Fruit fly (Drosophila melanogaster): Measurements from ENCODE around the gene CG33178.

Gene CG33178

DNA sequence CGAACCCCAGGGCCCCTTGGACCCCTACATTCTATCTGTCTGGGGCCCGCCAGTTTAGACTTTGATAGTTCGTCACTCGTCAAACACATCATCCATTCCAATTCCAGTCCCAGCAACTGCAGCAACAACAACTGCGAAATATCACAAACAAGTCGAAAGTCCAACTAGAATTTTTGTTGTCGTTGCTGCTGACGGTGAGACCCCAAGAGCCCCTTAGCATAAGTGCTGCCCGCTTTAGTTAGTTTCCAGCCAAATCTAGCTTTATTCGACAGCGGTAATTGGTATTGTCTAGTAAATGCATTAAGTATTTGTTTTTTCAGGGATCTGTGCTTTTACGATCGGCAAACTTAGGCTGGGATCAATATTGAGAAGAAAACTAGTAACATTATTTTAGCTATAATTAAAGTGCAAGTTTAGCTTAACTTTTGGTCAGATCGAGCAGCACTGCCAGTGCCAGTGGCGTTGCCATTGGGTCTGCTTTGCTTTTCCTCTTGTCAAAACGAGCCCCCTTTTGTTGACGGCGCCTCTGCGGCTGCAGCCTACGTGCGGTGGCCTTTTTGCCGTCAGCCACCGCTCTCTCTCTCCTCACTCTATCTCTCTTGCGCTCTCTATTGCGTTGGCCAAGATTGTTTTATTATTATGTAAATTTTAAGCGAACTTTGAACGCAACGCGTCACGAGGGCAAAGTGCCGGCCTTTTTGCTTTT lies 7.8 kb upstream of the CG33178 start (continued):
- peak; percentile 7 for TF ChIP-seq stwl (tag; optimal IDR thresholded peaks at IDR 0.05)
- TF ChIP-seq CG5180 (GFP tag; optimal IDR thresholded peaks at IDR 0.05) = peak; percentile 76
- peak; percentile 84 for TF ChIP-seq H2.0 (GFP tag; IDR thresholded peaks at IDR 0.05)
- TF ChIP-seq Spps (tag; optimal IDR thresholded peaks at IDR 0.05) = peak; percentile 46
- TF ChIP-seq CG11504 (tag; optimal IDR thresholded peaks at IDR 0.05) = peak; percentile 91
- TF ChIP-seq CG15514 (GFP tag; optimal IDR thresholded peaks at IDR 0.05) = peak; percentile 81
- peak; percentile 82 for TF ChIP-seq tup (GFP tag; optimal IDR thresholded peaks at IDR 0.05)
- peak; percentile 86 for TF ChIP-seq CG3163 (GFP tag; optimal IDR thresholded peaks at IDR 0.05)
- peak; percentile 85 for TF ChIP-seq PHDP (tag; optimal IDR thresholded peaks at IDR 0.05)
- TF ChIP-seq NC2α (GFP tag; optimal IDR thresholded peaks at IDR 0.05) = peak; percentile 78
- TF ChIP-seq Bgb (GFP tag; IDR thresholded peaks at IDR 0.05; ENCODE audit: partially characterized antibody) = 0 out of 2 replicates have a peak, but pooled peaks have one; percentile 27
- peak; percentile 93 for TF ChIP-seq jumu (GFP tag; optimal IDR thresholded peaks at IDR 0.05)
- peak; percentile 26 for TF ChIP-seq sima (GFP tag; optimal IDR thresholded peaks at IDR 0.05)
- TF ChIP-seq gsb-n (tag; optimal IDR thresholded peaks at IDR 0.05) = peak; percentile 70
- TF ChIP-seq CG7839 (tag; optimal IDR thresholded peaks at IDR 0.05) = peak; percentile 88
- TF ChIP-seq CG7786 (GFP tag; optimal IDR thresholded peaks at IDR 0.05) = peak; percentile 93
- peak; percentile 90 for TF ChIP-seq CG10366 (GFP tag; IDR thresholded peaks at IDR 0.05)
- TF ChIP-seq Atf3 (GFP tag; optimal IDR thresholded peaks at IDR 0.05) = peak; percentile 88
- TF ChIP-seq fru (optimal IDR thresholded peaks at IDR 0.05) = no peak
- peak in 1 of 2 experiments; percentile 95 for TF ChIP-seq Hr78 (GFP tag; optimal IDR thresholded peaks at IDR 0.05)
- no peak for TF ChIP-seq CG10321 (GFP tag; IDR thresholded peaks at IDR 0.05)
- TF ChIP-seq dati (GFP tag; IDR thresholded peaks at IDR 0.05) = peak; percentile 75
- peak; percentile 26 for TF ChIP-seq YL-1 (GFP tag; optimal IDR thresholded peaks at IDR 0.05)
- TF ChIP-seq CG1603 (tag; optimal IDR thresholded peaks at IDR 0.05) = peak; percentile 84
- TF ChIP-seq CG9609 (GFP tag; optimal IDR thresholded peaks at IDR 0.05) = peak; percentile 89
- TF ChIP-seq Dp (GFP tag; optimal IDR thresholded peaks at IDR 0.05) = no peak
- peak; percentile 84 for TF ChIP-seq dm (GFP tag; optimal IDR thresholded peaks at IDR 0.05)
- TF ChIP-seq CG32767 (GFP tag; IDR thresholded peaks at IDR 0.05) = peak; percentile 75
- peak; percentile 76 for TF ChIP-seq CG18011 (GFP tag; optimal IDR thresholded peaks at IDR 0.05)
- no peak for TF ChIP-seq HLH4C (GFP tag; IDR thresholded peaks at IDR 0.05; ENCODE audit: partially characterized antibody)
- TF ChIP-seq CG13894 (tag; optimal IDR thresholded peaks at IDR 0.05) = peak; percentile 79
- TF ChIP-seq CG13775 (GFP tag; optimal IDR thresholded peaks at IDR 0.05) = peak; percentile 86
- TF ChIP-seq Ssrp (tag; optimal IDR thresholded peaks at IDR 0.05) = peak; percentile 77
- peak; percentile 93 for TF ChIP-seq tin (GFP tag; optimal IDR thresholded peaks at IDR 0.05)
- TF ChIP-seq Doc2 (GFP tag; IDR thresholded peaks at IDR 0.05) = peak; percentile 61; the same call in 1 of the 2 replicates
- TF ChIP-seq HLH54F (GFP tag; optimal IDR thresholded peaks at IDR 0.05) = peak; percentile 92
- TF ChIP-seq Dref (GFP tag; IDR thresholded peaks at IDR 0.05) = peak; percentile 45
- peak in 1 of 2 experiments; percentile 42 for TF ChIP-seq crp (GFP tag; optimal IDR thresholded peaks at IDR 0.05)
- peak; percentile 79 for TF ChIP-seq CG4854 (GFP tag; optimal IDR thresholded peaks at IDR 0.05)
- TF ChIP-seq br (optimal IDR thresholded peaks at IDR 0.05) = no peak
- peak; percentile 85 for TF ChIP-seq Sox102F (GFP tag; optimal IDR thresholded peaks at IDR 0.05)
- peak; percentile 84 for TF ChIP-seq CG11398 (GFP tag; optimal IDR thresholded peaks at IDR 0.05)
- TF ChIP-seq CG4360 (GFP tag; IDR thresholded peaks at IDR 0.05) = peak; percentile 76
- TF ChIP-seq Atf6 (GFP tag; IDR thresholded peaks at IDR 0.05) = peak; percentile 90
- TF ChIP-seq cas (GFP tag; IDR thresholded peaks at IDR 0.05) = peak; percentile 72
- peak; percentile 64; the same call in 1 of the 3 replicates for TF ChIP-seq CG3726 (GFP tag; IDR thresholded peaks at IDR 0.05)
- TF ChIP-seq odd (GFP tag; optimal IDR thresholded peaks at IDR 0.05) = peak; percentile 72
- TF ChIP-seq shn (GFP tag; optimal IDR thresholded peaks at IDR 0.05) = peak; percentile 96
- TF ChIP-seq abd-A (tag; optimal IDR thresholded peaks at IDR 0.05) = peak; percentile 51
- peak; percentile 25 for TF ChIP-seq CTCF (GFP tag; optimal IDR thresholded peaks at IDR 0.05)

Data from whole organism, embryonic.